Worm (Caenorhabditis elegans) whole organism, L4 larva: ENCODE results near the gene R09D1.12.
A peak's percentile ranks its signal among the peaks of the same experiment; 100 is the strongest.
"Not testable (repeated sequence)": the region's sequence is repeated elsewhere in the genome, so short reads cannot be mapped to it uniquely, and the experiment has no call there.

Experiments
- aha-1 ChIP-seq: fragments of 150-350 bp; peaks from one replicate; lab custom pipeline; 2014; ENCODE audit warnings: missing biosample characterization, missing genetic modification characterization
- dpl-1 ChIP-seq: fragments of 150-350 bp; optimal IDR thresholded peaks from 2 replicates; lab custom pipeline; 2014; ENCODE audit warnings: missing biosample characterization, missing genetic modification reagents, missing genetic modification characterization
- lsy-2 ChIP-seq, 2 experiments: fragments of 150-350 bp in 1 of 2; sonication (generic microtip) in 1 of 2; optimal IDR thresholded peaks; 2 replicates each; lab custom pipeline; 2014 to 2017; ENCODE audit warnings: missing biosample characterization in 2 of 2, missing genetic modification characterization in 2 of 2
- nhr-25 ChIP-seq: sonication (generic microtip); optimal IDR thresholded peaks from 2 replicates; lab custom pipeline; 2017; ENCODE audit warnings: missing genetic modification characterization, mild to moderate bottlenecking, missing compliant biosample characterization, antibody characterized with exemption, moderate library complexity, borderline replicate concordance; ENCODE audit not compliant: insufficient read depth
- pha-4 ChIP-seq, 2 experiments: fragments of 150-350 bp in 1 of 2; fragments of 200-800 bp in 1 of 2; sonication (Bioruptor generic) in 1 of 2; IDR thresholded peaks in 1 of 2; optimal IDR thresholded peaks in 1 of 2; 2 replicates each; pipeline versions ENCODE4 v1.3.6 to Lab custom; 2014 to 2022; ENCODE audit warnings: missing genetic modification characterization in 2 of 2, missing genetic modification reagents in 2 of 2, missing biosample characterization in 1 of 2, missing compliant biosample characterization in 1 of 2
- unc-62 ChIP-seq, 3 experiments: fragments of 150-350 bp in 1 of 3; sonication (generic microtip); optimal IDR thresholded peaks in 2 of 3; peaks in 1 of 3; 1 replicate in 1 of 3; 2 replicates in 2 of 3; lab custom pipeline; 2014 to 2017; ENCODE audit warnings: missing biosample characterization in 3 of 3, missing genetic modification characterization in 3 of 3, missing genetic modification reagents in 3 of 3, missing genotype in 1 of 3

The R09D1.12 gene

DNA sequence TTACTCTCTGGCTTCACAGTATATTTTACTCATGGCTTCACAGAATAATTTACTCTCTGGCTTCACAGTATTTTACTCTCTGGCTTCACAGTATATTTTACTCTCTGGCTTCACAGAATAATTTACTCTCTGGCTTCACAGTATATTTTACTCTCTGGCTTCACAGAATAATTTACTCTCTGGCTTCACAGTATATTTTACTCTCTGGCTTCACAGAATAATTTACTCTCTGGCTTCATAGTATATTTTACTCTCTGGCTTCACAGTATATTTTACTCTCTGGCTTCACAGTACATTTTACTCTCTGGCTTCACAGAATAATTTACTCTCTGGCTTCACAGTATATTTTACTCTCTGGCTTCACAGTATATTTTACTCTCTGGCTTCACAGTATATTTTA, 47.1 kb downstream of the R09D1.12 start:
- peak in 1 of 2 experiments; percentile 53 for TF ChIP-seq unc-62 (GFP tag; optimal IDR thresholded peaks at IDR 0.05 in 1 of 2; lab: Kevin White, UChicago)
- not testable (repeated sequence) for TF ChIP-seq unc-62 (tag; optimal IDR thresholded peaks at IDR 0.05; lab: Kevin White, UChicago)

DNA sequence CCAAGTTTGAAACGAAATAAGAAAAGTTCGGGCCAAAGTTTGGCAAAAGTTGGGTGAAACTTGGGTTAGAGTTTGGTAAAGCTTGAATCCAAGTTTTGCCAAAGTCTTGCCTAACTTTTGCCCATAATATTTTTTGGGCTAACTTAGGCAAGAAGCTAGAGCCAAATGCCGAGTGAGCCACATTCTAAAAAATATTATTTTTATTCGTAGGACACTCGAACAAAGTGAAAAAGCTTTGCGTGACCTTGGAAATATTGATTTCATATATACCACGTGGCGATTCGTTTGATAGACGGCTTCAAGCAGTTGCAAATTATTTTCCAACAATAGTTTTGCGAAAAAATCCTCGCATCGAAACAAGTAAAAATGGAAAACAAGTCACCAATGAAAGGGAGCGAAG, 48.2 kb downstream of the R09D1.12 start, which contains the start of gene Y51B9A.5:
Y51B9A.5 (plus strand) TSS at position 301 of the 400 bp plus-strand sequence.
- TF ChIP-seq nhr-25 (tag; lab: Kevin White, UChicago) (no peak), lsy-2 (tag; optimal IDR thresholded peaks at IDR 0.05; lab: Kevin White, UChicago) (no peak)

DNA sequence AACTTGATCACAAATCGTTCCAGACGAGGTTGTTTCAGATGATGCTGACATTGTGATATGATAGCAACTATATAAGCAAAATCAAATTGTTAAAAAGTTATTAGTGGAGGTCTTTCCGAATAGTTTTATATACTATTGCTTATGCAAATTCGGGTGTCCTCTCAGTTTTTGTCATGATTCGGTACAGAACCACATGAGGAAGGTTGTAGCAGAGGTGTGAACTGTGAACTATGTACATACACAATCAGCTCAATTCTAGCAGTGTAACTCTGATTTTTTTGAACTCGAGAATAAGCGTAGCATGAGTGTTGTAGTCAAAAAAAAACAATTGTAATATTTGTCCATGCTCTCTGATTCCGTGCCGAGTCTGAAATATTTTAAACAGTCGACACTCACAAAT, 49.0 kb downstream of the R09D1.12 start, which contains the start of gene Y51B9A.6:
Y51B9A.6 (minus strand) TSS at position 101 of the 400 bp plus-strand sequence.
- TF ChIP-seq pha-4 (GFP tag; IDR thresholded peaks at IDR 0.05; lab: Robert Waterston, UW) (no peak), pha-4 (tag; optimal IDR thresholded peaks at IDR 0.05; lab: Kevin White, UChicago) (no peak), aha-1 (peak; percentile 35), dpl-1 (no peak)
- TF ChIP-seq, all 104 proteins: peak for 1
